Fruit fly (Drosophila melanogaster): ENCODE measurements around the gene mRpS14.

DNA sequence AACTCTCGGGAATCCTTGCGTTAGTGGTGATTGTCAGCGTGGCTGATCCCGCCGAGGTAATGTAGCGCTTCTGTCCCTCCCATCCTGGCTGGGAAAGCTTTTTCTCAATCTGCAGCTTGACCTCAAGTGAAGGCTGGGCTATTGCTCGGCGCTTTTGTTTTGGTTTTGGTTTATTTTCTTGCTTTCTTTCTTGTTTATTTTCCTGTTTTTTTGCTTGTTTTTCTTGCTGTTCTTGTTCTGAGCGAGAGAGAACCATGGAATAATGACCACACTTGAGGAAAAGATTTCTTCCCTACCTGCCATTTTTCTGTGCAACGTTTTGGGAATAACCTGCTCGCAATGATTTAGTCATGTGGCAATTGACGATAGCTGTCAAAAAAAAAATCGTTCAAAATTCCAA is 5.0 kb upstream of the mRpS14 start:
- TF ChIP-seq dsf (GFP tag; optimal IDR thresholded peaks at IDR 0.05; ENCODE audit: borderline replicate concordance) (no peak), Myc (optimal IDR thresholded peaks at IDR 0.05) (no peak), Rel (GFP tag; optimal IDR thresholded peaks at IDR 0.05) (no peak), Rel (tag; optimal IDR thresholded peaks at IDR 0.05) (no peak)

All from whole organism, wandering third instar larva.